Worm (Caenorhabditis elegans): ENCODE data around the gene eif-2Bgamma.
"Not testable (repeated sequence)": the region's sequence is repeated elsewhere in the genome, so short reads cannot be mapped to it uniquely, and the experiment has no call there.

Gene eif-2Bgamma

ce11 chrII:7002956-7003357 lies 35.5 kb upstream of the eif-2Bgamma start (continued):
- TF ChIP-seq F26F4.8 (GFP tag; conservative IDR thresholded peaks at IDR 0.05) (0 out of 2 replicates have a peak, but pooled peaks have one; percentile 44), mep-1 (tag; optimal IDR thresholded peaks at IDR 0.05) (peak; percentile 50), lin-38 (GFP tag; IDR thresholded peaks at IDR 0.05) (peak; percentile 72), daf-16 (GFP tag; optimal IDR thresholded peaks at IDR 0.05) (peak; percentile 26 to 64), daf-16 (tag; optimal IDR thresholded peaks at IDR 0.05) (no peak), daf-19 (GFP tag; conservative IDR thresholded peaks at IDR 0.05) (peak; percentile 64; the same call in 1 of the 2 replicates), dmd-9 (GFP tag; IDR thresholded peaks at IDR 0.05) (0 out of 2 replicates have a peak, but pooled peaks have one; percentile 60), nhr-48 (tag; optimal IDR thresholded peaks at IDR 0.05) (peak; percentile 58), pqm-1 (tag; optimal IDR thresholded peaks at IDR 0.05) (no peak), ceh-20 (GFP tag; IDR thresholded peaks at IDR 0.05) (0 out of 2 replicates have a peak, but pooled peaks have one; percentile 24), pha-4 (GFP tag; IDR thresholded peaks at IDR 0.05) (peak; percentile 86), pha-4 (tag; optimal IDR thresholded peaks at IDR 0.05) (no peak), unc-62 (GFP tag; optimal IDR thresholded peaks at IDR 0.05 in 1 of 2) (peak in 1 of 2 experiments; percentile 21), unc-62 (tag; optimal IDR thresholded peaks at IDR 0.05) (no peak), spr-3 (GFP tag; optimal IDR thresholded peaks at IDR 0.05) (peak; percentile 73), nhr-25 (tag; optimal IDR thresholded peaks at IDR 0.05; ENCODE audit: borderline replicate concordance, insufficient read depth) (no peak), madf-9 (GFP tag; conservative IDR thresholded peaks at IDR 0.05) (peak; percentile 81), lin-15B (tag; optimal IDR thresholded peaks at IDR 0.05) (no peak), nhr-111 (GFP tag; optimal IDR thresholded peaks at IDR 0.05) (peak; percentile 16), nhr-42 (GFP tag; IDR thresholded peaks at IDR 0.05) (peak; percentile 54; the same call in 1 of the 2 replicates), hlh-30 (tag; optimal IDR thresholded peaks at IDR 0.05; ENCODE audit: insufficient read depth) (peak; percentile 30), dmd-6 (GFP tag; IDR thresholded peaks at IDR 0.05) (peak; percentile 21; the same call in 1 of the 2 replicates), T20F7.1 (GFP tag; optimal IDR thresholded peaks at IDR 0.05) (peak; percentile 43), nhr-102 (tag; optimal IDR thresholded peaks at IDR 0.05) (peak; percentile 47), duxl-1 (tag; optimal IDR thresholded peaks at IDR 0.05; ENCODE audit: poor library complexity) (no peak), spr-1 (tag; optimal IDR thresholded peaks at IDR 0.05) (peak; percentile 56), mxl-3 (GFP tag; optimal IDR thresholded peaks at IDR 0.05) (no peak), R02D3.7 (tag; optimal IDR thresholded peaks at IDR 0.05) (no peak), egl-43 (GFP tag; IDR thresholded peaks at IDR 0.05) (peak; percentile 83), ceh-32 (tag; optimal IDR thresholded peaks at IDR 0.05; ENCODE audit: poor library complexity) (peak; percentile 24), lsy-2 (tag; optimal IDR thresholded peaks at IDR 0.05) (peak in 1 of 2 experiments; percentile 25), dpl-1 (GFP tag; optimal IDR thresholded peaks at IDR 0.05) (no peak), mes-2 (tag; optimal IDR thresholded peaks at IDR 0.05; ENCODE audit: poor library complexity, severe bottlenecking) (peak; percentile 25), arid-1 (GFP tag; conservative IDR thresholded peaks at IDR 0.05) (peak; percentile 41; the same call in 1 of the 2 replicates), F44E2.7 (GFP tag; IDR thresholded peaks at IDR 0.05) (0 out of 2 replicates have a peak, but pooled peaks have one; percentile 49)

ce11 chrII:7001405-7001804 lies 34.0 kb upstream of the eif-2Bgamma start:
- TF ChIP-seq Y48G9A.11 (GFP tag; IDR thresholded peaks at IDR 0.05) (peak; percentile 89), spr-3 (GFP tag; optimal IDR thresholded peaks at IDR 0.05) (peak; percentile 67), daf-19 (GFP tag; conservative IDR thresholded peaks at IDR 0.05) (peak; percentile 83), D1046.2 (GFP tag; IDR thresholded peaks at IDR 0.05) (peak; percentile 85; the same call in 1 of the 2 replicates), vab-7 (GFP tag; IDR thresholded peaks at IDR 0.05) (peak; percentile 94), set-16 (GFP tag; IDR thresholded peaks at IDR 0.05) (peak; percentile 53; the same call in 1 of the 2 replicates), nhr-111 (GFP tag; optimal IDR thresholded peaks at IDR 0.05) (peak; percentile 83), dmd-6 (GFP tag; IDR thresholded peaks at IDR 0.05) (peak; percentile 62), aha-1 (tag) (peak; percentile 29), pha-4 (GFP tag; IDR thresholded peaks at IDR 0.05) (peak; percentile 91), nhr-48 (tag; optimal IDR thresholded peaks at IDR 0.05) (peak; percentile 10), F44E2.7 (GFP tag; IDR thresholded peaks at IDR 0.05) (peak; percentile 96), gei-8 (GFP tag; optimal IDR thresholded peaks at IDR 0.05) (peak; percentile 9), nhr-41 (GFP tag; IDR thresholded peaks at IDR 0.05) (peak; percentile 88; the same call in 1 of the 2 replicates), madf-9 (GFP tag; conservative IDR thresholded peaks at IDR 0.05) (peak; percentile 86), lin-1 (GFP tag; IDR thresholded peaks at IDR 0.05) (peak; percentile 89), hif-1 (tag; optimal IDR thresholded peaks at IDR 0.05) (peak in 1 of 2 experiments; percentile 14), mxl-2 (GFP tag; conservative IDR thresholded peaks at IDR 0.05) (peak; percentile 75; the same call in 1 of the 2 replicates), Y75B8A.6 (GFP tag; IDR thresholded peaks at IDR 0.05) (0 out of 2 replicates have a peak, but pooled peaks have one; percentile 63), Y105C5A.15 (GFP tag; IDR thresholded peaks at IDR 0.05) (peak; percentile 91), dmd-9 (GFP tag; IDR thresholded peaks at IDR 0.05) (peak; percentile 87), spr-1 (tag; optimal IDR thresholded peaks at IDR 0.05) (peak; percentile 25)
- not testable (repeated sequence) for TF ChIP-seq pha-4 (tag; optimal IDR thresholded peaks at IDR 0.05)
